Fruit fly (Drosophila melanogaster): ENCODE data around the gene Scsalpha2.
A peak's percentile ranks its signal among the peaks of the same experiment; 100 is the strongest.

Scsalpha2 gene

DNA sequence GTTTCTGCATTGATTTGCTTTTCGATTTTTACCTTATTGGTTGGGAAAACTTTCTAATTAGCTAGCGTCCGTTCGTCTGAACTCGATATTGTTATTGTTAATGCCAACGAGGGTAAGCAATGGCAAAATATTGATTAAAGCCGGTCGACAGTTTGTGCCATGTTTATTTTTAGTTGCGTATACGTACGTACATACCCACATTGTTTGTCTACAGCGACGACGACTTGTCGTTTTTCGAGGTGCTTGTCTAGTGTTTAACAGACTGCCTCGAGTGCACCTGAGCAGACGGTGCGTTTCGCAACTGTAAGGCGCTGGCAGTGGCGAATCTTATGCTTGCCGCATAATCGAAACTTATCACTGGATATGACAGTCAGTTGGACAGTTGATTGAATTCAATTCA is 4.6 kb upstream of the Scsalpha2 start (continued):
- TF ChIP-seq CG12391 (tag; optimal IDR thresholded peaks at IDR 0.05) (no peak), trem (tag; optimal IDR thresholded peaks at IDR 0.05) (no peak), CG1602 (GFP tag; optimal IDR thresholded peaks at IDR 0.05) (no peak), BtbVII (GFP tag; optimal IDR thresholded peaks at IDR 0.05) (no peak), ewg (GFP tag; optimal IDR thresholded peaks at IDR 0.05) (peak; percentile 17), PHDP (tag; optimal IDR thresholded peaks at IDR 0.05) (peak; percentile 7), CG12071 (GFP tag; optimal IDR thresholded peaks at IDR 0.05) (peak; percentile 52), Eip74EF (GFP tag; optimal IDR thresholded peaks at IDR 0.05) (no peak), odd (GFP tag; optimal IDR thresholded peaks at IDR 0.05) (peak; percentile 7), CG10979 (tag; optimal IDR thresholded peaks at IDR 0.05) (no peak), tna (GFP tag; IDR thresholded peaks at IDR 0.05; ENCODE audit: partially characterized antibody) (no peak), nau (GFP tag; optimal IDR thresholded peaks at IDR 0.05) (peak; percentile 46), Lpt (GFP tag; optimal IDR thresholded peaks at IDR 0.05) (no peak), ems (GFP tag; optimal IDR thresholded peaks at IDR 0.05) (no peak), dmrt99B (tag; optimal IDR thresholded peaks at IDR 0.05) (peak; percentile 53), ham (GFP tag; IDR thresholded peaks at IDR 0.05) (no peak), Tbp (GFP tag; optimal IDR thresholded peaks at IDR 0.05) (no peak), CG4360 (GFP tag; IDR thresholded peaks at IDR 0.05) (no peak), NFAT (GFP tag; IDR thresholded peaks at IDR 0.05) (no peak), fd64A (GFP tag; optimal IDR thresholded peaks at IDR 0.05) (peak; percentile 49), CG2678 (tag; optimal IDR thresholded peaks at IDR 0.05) (peak; percentile 18), bbx (GFP tag; IDR thresholded peaks at IDR 0.05; ENCODE audit: partially characterized antibody) (no peak), CG14014 (GFP tag; IDR thresholded peaks at IDR 0.05) (peak; percentile 37; the same call in 1 of the 2 replicates), CG8944 (GFP tag; optimal IDR thresholded peaks at IDR 0.05) (no peak), Usf (GFP tag; optimal IDR thresholded peaks at IDR 0.05) (no peak), CG11723 (GFP tag; optimal IDR thresholded peaks at IDR 0.05) (peak; percentile 14), Nf-YB (GFP tag; optimal IDR thresholded peaks at IDR 0.05) (no peak), Asciz (GFP tag; optimal IDR thresholded peaks at IDR 0.05) (peak; percentile 67), CG5180 (GFP tag; optimal IDR thresholded peaks at IDR 0.05) (no peak), CG13424 (tag; optimal IDR thresholded peaks at IDR 0.05) (no peak), CG1024 (GFP tag; IDR thresholded peaks at IDR 0.05) (0 out of 2 replicates have a peak, but pooled peaks have one; percentile 12), CG10565 (GFP tag; optimal IDR thresholded peaks at IDR 0.05) (no peak), CG7372 (GFP tag; IDR thresholded peaks at IDR 0.05) (peak; percentile 36; the same call in 1 of the 2 replicates), Hmx (GFP tag; optimal IDR thresholded peaks at IDR 0.05) (no peak), CG10462 (GFP tag; optimal IDR thresholded peaks at IDR 0.05) (no peak), Fer2 (tag; optimal IDR thresholded peaks at IDR 0.05) (no peak), kay (GFP tag; optimal IDR thresholded peaks at IDR 0.05) (no peak), CG33213 (GFP tag; optimal IDR thresholded peaks at IDR 0.05) (no peak), row (GFP tag; IDR thresholded peaks at IDR 0.05) (no peak), CG11504 (tag; optimal IDR thresholded peaks at IDR 0.05) (peak; percentile 29), sima (GFP tag; optimal IDR thresholded peaks at IDR 0.05) (no peak), CG4424 (GFP tag; optimal IDR thresholded peaks at IDR 0.05) (no peak), Mes4 (GFP tag; optimal IDR thresholded peaks at IDR 0.05) (no peak), lilli (GFP tag; optimal IDR thresholded peaks at IDR 0.05) (no peak), schlank (tag; optimal IDR thresholded peaks at IDR 0.05) (no peak), dati (GFP tag; IDR thresholded peaks at IDR 0.05) (no peak), abd-A (tag; optimal IDR thresholded peaks at IDR 0.05) (no peak), CG7987 (GFP tag; optimal IDR thresholded peaks at IDR 0.05) (peak; percentile 12), exex (tag; optimal IDR thresholded peaks at IDR 0.05) (no peak), CG4282 (GFP tag; optimal IDR thresholded peaks at IDR 0.05) (no peak)

All from whole organism, embryonic.